Worm (Caenorhabditis elegans): ENCODE data around the gene Y41D4B.17.

Gene Y41D4B.17

ce11 chrIV:1548457-1548861 is 11.4 kb upstream of the Y41D4B.17 start, which contains the start of gene col-107 (continued):
- TF ChIP-seq aha-1 (tag; optimal IDR thresholded peaks at IDR 0.05) (no peak), dsc-1 (tag; optimal IDR thresholded peaks at IDR 0.05) (no peak), lin-15B (tag; optimal IDR thresholded peaks at IDR 0.05) (no peak), grh-1 (GFP tag; IDR thresholded peaks at IDR 0.05) (no peak), fkh-4 (tag; optimal IDR thresholded peaks at IDR 0.05; ENCODE audit: borderline replicate concordance) (no peak), tbx-2 (tag; optimal IDR thresholded peaks at IDR 0.05) (no peak), lsy-2 (tag; optimal IDR thresholded peaks at IDR 0.05) (no peak), nhr-71 (tag; optimal IDR thresholded peaks at IDR 0.05) (peak; percentile 1), ceh-90 (tag; optimal IDR thresholded peaks at IDR 0.05) (no peak), sup-37 (GFP tag; optimal IDR thresholded peaks at IDR 0.05) (no peak), lin-14 (GFP tag; optimal IDR thresholded peaks at IDR 0.05) (peak; percentile 35), hpl-2 (GFP tag; optimal IDR thresholded peaks at IDR 0.05) (no peak), egl-13 (tag; optimal IDR thresholded peaks at IDR 0.05) (no peak), unc-130 (tag; optimal IDR thresholded peaks at IDR 0.05) (no peak), nhr-20 (tag; optimal IDR thresholded peaks at IDR 0.05) (peak; percentile 9), sox-4 (tag; optimal IDR thresholded peaks at IDR 0.05) (no peak), hlh-4 (tag; optimal IDR thresholded peaks at IDR 0.05) (no peak), nhr-19 (GFP tag; conservative IDR thresholded peaks at IDR 0.05) (no peak), nhr-237 (tag; optimal IDR thresholded peaks at IDR 0.05) (no peak), elt-2 (tag; optimal IDR thresholded peaks at IDR 0.05) (no peak), pqm-1 (tag; optimal IDR thresholded peaks at IDR 0.05) (no peak)

- TF ChIP-seq ceh-63 (GFP tag; optimal IDR thresholded peaks at IDR 0.05), result no peak
- peak; percentile 71 for TF ChIP-seq nhr-85 (tag)
- peak; percentile 72 for TF ChIP-seq ceh-8 (GFP tag; optimal IDR thresholded peaks at IDR 0.05)
- TF ChIP-seq F16B12.6 (tag; optimal IDR thresholded peaks at IDR 0.05), result no peak
- TF ChIP-seq rnt-1 (tag; optimal IDR thresholded peaks at IDR 0.05), result peak; percentile 2
- peak; percentile 82 for TF ChIP-seq ama-1 (optimal IDR thresholded peaks at IDR 0.05)
- TF ChIP-seq lin-13 (GFP tag; optimal IDR thresholded peaks at IDR 0.05), result no peak
These were observed 10.5 kb upstream of the Y41D4B.17 start for ce11 chrIV:1549095-1550093.

ce11 chrIV:1550131-1550530 is 9.8 kb upstream of the Y41D4B.17 start, which contains the start of gene C34H4.5:
Gene C34H4.5 (minus strand): TSS chrIV:1550231.
- TF ChIP-seq hlh-4 (tag; optimal IDR thresholded peaks at IDR 0.05), result no peak
- no peak for TF ChIP-seq aha-1 (tag; optimal IDR thresholded peaks at IDR 0.05)
- no peak for TF ChIP-seq ztf-11 (tag; optimal IDR thresholded peaks at IDR 0.05)
- TF ChIP-seq sup-37 (GFP tag; optimal IDR thresholded peaks at IDR 0.05), result no peak
- TF ChIP-seq lin-15B (tag; optimal IDR thresholded peaks at IDR 0.05), result no peak
- TF ChIP-seq rnt-1 (tag; optimal IDR thresholded peaks at IDR 0.05), result no peak
- no peak for TF ChIP-seq nhr-20 (tag; optimal IDR thresholded peaks at IDR 0.05)
- no peak for TF ChIP-seq ama-1 (optimal IDR thresholded peaks at IDR 0.05)
- TF ChIP-seq nhr-77 (tag; optimal IDR thresholded peaks at IDR 0.05), result no peak
- TF ChIP-seq lir-3 (tag; optimal IDR thresholded peaks at IDR 0.05; ENCODE audit: poor library complexity), result no peak
- TF ChIP-seq mep-1 (tag; optimal IDR thresholded peaks at IDR 0.05), result no peak
- no peak for TF ChIP-seq egl-13 (tag; optimal IDR thresholded peaks at IDR 0.05)
- no peak for TF ChIP-seq dsc-1 (tag; optimal IDR thresholded peaks at IDR 0.05)
- TF ChIP-seq pqm-1 (tag; optimal IDR thresholded peaks at IDR 0.05), result no peak
- no peak for TF ChIP-seq ceh-8 (GFP tag; optimal IDR thresholded peaks at IDR 0.05)
- no peak for TF ChIP-seq grh-1 (GFP tag; IDR thresholded peaks at IDR 0.05)
- no peak for TF ChIP-seq vab-15 (tag; optimal IDR thresholded peaks at IDR 0.05)
- TF ChIP-seq unc-86 (tag; optimal IDR thresholded peaks at IDR 0.05), result no peak
- TF ChIP-seq ceh-82 (tag; optimal IDR thresholded peaks at IDR 0.05), result no peak
- TF ChIP-seq unc-30 (tag; optimal IDR thresholded peaks at IDR 0.05), result no peak
